Worm (Caenorhabditis elegans) whole organism, young adult: ENCODE measurements around the gene C28G1.10.

Experiments
- B0261.1 ChIP-seq: sonication (generic microtip); optimal IDR thresholded peaks from 2 replicates; lab custom pipeline; 2016; ENCODE audit warnings: mild to moderate bottlenecking, missing genetic modification characterization, moderate library complexity, missing compliant biosample characterization
- C17E4.6 ChIP-seq: fragments of 200-800 bp; sonication (Bioruptor generic); IDR thresholded peaks from 2 replicates; pipeline ENCODE4 v1.3.6; 2022; ENCODE audit warnings: missing genetic modification reagents, missing genetic modification characterization, missing compliant biosample characterization
- F22D6.2 ChIP-seq: sonication (generic microtip); optimal IDR thresholded peaks from 2 replicates; lab custom pipeline; 2016; ENCODE audit warnings: mild to moderate bottlenecking, missing genetic modification characterization, missing compliant biosample characterization
- F55B11.4 ChIP-seq: sonication (generic microtip); optimal IDR thresholded peaks from 2 replicates; lab custom pipeline; 2016; ENCODE audit warnings: missing compliant biosample characterization, missing genetic modification characterization, borderline replicate concordance; ENCODE audit not compliant: insufficient read depth
- K11D2.4 ChIP-seq: fragments of 200-800 bp; sonication (Bioruptor generic); IDR thresholded peaks from 2 replicates; pipeline ENCODE4 v1.3.6; 2022; ENCODE audit warnings: missing genetic modification reagents, missing genetic modification characterization, missing compliant biosample characterization
- T07F8.4 ChIP-seq: sonication (generic microtip); optimal IDR thresholded peaks from 2 replicates; lab custom pipeline; 2016; ENCODE audit warnings: mild to moderate bottlenecking, missing genetic modification characterization, moderate library complexity, missing compliant biosample characterization
- Y53F4B.3 ChIP-seq: fragments of 200-800 bp; sonication (Bioruptor generic); IDR thresholded peaks from 2 replicates; pipeline ENCODE4 v1.3.6; 2022; ENCODE audit warnings: missing genetic modification reagents, missing genetic modification characterization, missing compliant biosample characterization
- Y79H2A.3 ChIP-seq: fragments of 200-800 bp; sonication (Bioruptor generic); conservative IDR thresholded peaks from 2 replicates; pipeline ENCODE4 v1.3.6; 2022; ENCODE audit warnings: missing genetic modification reagents, missing genetic modification characterization, missing compliant biosample characterization
- ZK185.1 ChIP-seq: sonication (generic microtip); optimal IDR thresholded peaks from 2 replicates; lab custom pipeline; 2016; ENCODE audit warnings: mild to moderate bottlenecking, missing genetic modification characterization, missing compliant biosample characterization; ENCODE audit not compliant: poor library complexity, severe bottlenecking
- ama-1 ChIP-seq, 3 experiments: fragments of 150-350 bp in 1 of 3; sonication (generic microtip) in 2 of 3; optimal IDR thresholded peaks; 2 replicates each; lab custom pipeline; 2014 to 2018; ENCODE audit warnings: missing biosample characterization in 2 of 3, missing genetic modification characterization in 2 of 3, missing genetic modification reagents in 2 of 3
- atf-7 ChIP-seq: sonication (generic microtip); optimal IDR thresholded peaks from 2 replicates; lab custom pipeline; 2017; ENCODE audit warnings: mild to moderate bottlenecking, missing genetic modification characterization, missing compliant biosample characterization
- attf-3 ChIP-seq: fragments of 200-800 bp; sonication (Bioruptor generic); conservative IDR thresholded peaks from 2 replicates; pipeline ENCODE4 v1.3.6; 2022; ENCODE audit warnings: missing genetic modification reagents, missing genetic modification characterization, missing compliant biosample characterization
- attf-6 ChIP-seq: fragments of 200-800 bp; sonication (Bioruptor generic); IDR thresholded peaks from 2 replicates; pipeline ENCODE4 v1.3.6; 2022; ENCODE audit warnings: missing genetic modification reagents, missing genetic modification characterization, missing compliant biosample characterization
- ccch-3 ChIP-seq: fragments of 200-800 bp; sonication (Bioruptor generic); optimal IDR thresholded peaks from 2 replicates; lab custom pipeline; 2018; ENCODE audit warnings: mild to moderate bottlenecking, missing genetic modification characterization, missing compliant biosample characterization
- cebp-1 ChIP-seq, 2 experiments: fragments of 200-800 bp in 1 of 2; sonication (Bioruptor generic) in 1 of 2; sonication (generic microtip) in 1 of 2; IDR thresholded peaks in 1 of 2; optimal IDR thresholded peaks in 1 of 2; 2 replicates each; pipeline versions ENCODE4 v1.3.6 to Lab custom; 2017 to 2022; ENCODE audit warnings: missing compliant biosample characterization in 2 of 2, missing genetic modification characterization in 2 of 2, mild to moderate bottlenecking in 1 of 2, missing genetic modification reagents in 1 of 2, moderate library complexity in 1 of 2
- cebp-2 ChIP-seq: fragments of 200-800 bp; sonication (Bioruptor generic); IDR thresholded peaks from 2 replicates; pipeline ENCODE4 v1.3.6; 2022; ENCODE audit warnings: missing genetic modification characterization, missing compliant biosample characterization
- ceh-27 ChIP-seq: fragments of 200-800 bp; sonication (Bioruptor generic); optimal IDR thresholded peaks from 2 replicates; lab custom pipeline; 2018; ENCODE audit warnings: mild to moderate bottlenecking, missing genetic modification characterization, moderate library complexity, missing compliant biosample characterization
- ceh-40 ChIP-seq: fragments of 200-800 bp; sonication (Bioruptor generic); IDR thresholded peaks from 2 replicates; pipeline ENCODE4 v1.3.6; 2022; ENCODE audit warnings: missing genetic modification characterization, missing compliant biosample characterization
- ceh-91 ChIP-seq: fragments of 200-800 bp; sonication (Bioruptor generic); IDR thresholded peaks from 2 replicates; pipeline ENCODE4 v1.3.6; 2022; ENCODE audit warnings: missing genetic modification reagents, missing genetic modification characterization, missing compliant biosample characterization
- die-1 ChIP-seq: sonication (generic microtip); optimal IDR thresholded peaks from 2 replicates; lab custom pipeline; 2016; ENCODE audit warnings: missing genotype, mild to moderate bottlenecking, missing genetic modification characterization, missing compliant biosample characterization
- him-1 ChIP-seq: sonication (generic microtip); optimal IDR thresholded peaks from 2 replicates; lab custom pipeline; 2016; ENCODE audit warnings: missing genotype, missing genetic modification reagents, missing genetic modification characterization, missing compliant biosample characterization
- hlh-12 ChIP-seq: sonication (generic microtip); optimal IDR thresholded peaks from 2 replicates; lab custom pipeline; 2016; ENCODE audit warnings: missing genetic modification characterization, missing compliant biosample characterization
- hrde-1 ChIP-seq: sonication (generic microtip); optimal IDR thresholded peaks from 2 replicates; lab custom pipeline; 2016; ENCODE audit warnings: missing genetic modification characterization, mild to moderate bottlenecking, missing compliant biosample characterization, moderate library complexity, missing genotype, missing genetic modification reagents, borderline replicate concordance
- hsf-1 ChIP-seq: fragments of 200-800 bp; sonication (Bioruptor generic); IDR thresholded peaks from 2 replicates; pipeline ENCODE4 v1.3.6; 2022; ENCODE audit warnings: missing genetic modification reagents, missing genetic modification characterization, missing compliant biosample characterization
- let-607 ChIP-seq, 2 experiments: fragments of 200-800 bp in 1 of 2; sonication (Bioruptor generic) in 1 of 2; sonication (generic microtip) in 1 of 2; optimal IDR thresholded peaks; 2 replicates each; lab custom pipeline; 2016 to 2018; ENCODE audit warnings: mild to moderate bottlenecking in 2 of 2, missing compliant biosample characterization in 2 of 2, missing genetic modification characterization in 2 of 2, moderate library complexity in 2 of 2, missing genotype in 1 of 2
- lin-26 ChIP-seq: fragments of 200-800 bp; sonication (Bioruptor generic); IDR thresholded peaks from 2 replicates; pipeline ENCODE4 v1.3.6; 2022; ENCODE audit warnings: missing genetic modification reagents, missing genetic modification characterization, missing compliant biosample characterization
- lin-54 ChIP-seq: fragments of 200-800 bp; sonication (Bioruptor generic); optimal IDR thresholded peaks from 2 replicates; lab custom pipeline; 2018; ENCODE audit warnings: mild to moderate bottlenecking, missing genetic modification characterization, missing compliant biosample characterization
- madf-8 ChIP-seq: fragments of 200-800 bp; sonication (Bioruptor generic); conservative IDR thresholded peaks from 2 replicates; pipeline ENCODE4 v1.3.6; 2022; ENCODE audit warnings: missing genetic modification reagents, missing genetic modification characterization, missing compliant biosample characterization
- mcd-1 ChIP-seq: fragments of 200-800 bp; sonication (Bioruptor generic); IDR thresholded peaks from 2 replicates; pipeline ENCODE4 v1.3.6; 2022; ENCODE audit warnings: missing genetic modification reagents, missing genetic modification characterization, missing compliant biosample characterization
- mel-28 ChIP-seq: sonication (generic microtip); optimal IDR thresholded peaks from 2 replicates; lab custom pipeline; 2016; ENCODE audit warnings: borderline replicate concordance, mild to moderate bottlenecking, missing genetic modification characterization, missing compliant biosample characterization
- mes-4 ChIP-seq: sonication (generic microtip); optimal IDR thresholded peaks from 2 replicates; lab custom pipeline; 2016; ENCODE audit warnings: missing genotype, missing genetic modification characterization, missing compliant biosample characterization
- nhr-120 ChIP-seq: fragments of 200-800 bp; sonication (Bioruptor generic); IDR thresholded peaks from 2 replicates; pipeline ENCODE4 v1.3.6; 2022; ENCODE audit warnings: missing genetic modification characterization, missing compliant biosample characterization
- nhr-80 ChIP-seq: sonication (generic microtip); optimal IDR thresholded peaks from 2 replicates; lab custom pipeline; 2016; ENCODE audit warnings: missing genetic modification characterization, missing compliant biosample characterization
- nhr-90 ChIP-seq: sonication (generic microtip); optimal IDR thresholded peaks from 2 replicates; lab custom pipeline; 2016; ENCODE audit warnings: missing genotype, mild to moderate bottlenecking, missing genetic modification characterization, missing compliant biosample characterization
- pbrm-1 ChIP-seq: fragments of 200-800 bp; sonication (Bioruptor generic); IDR thresholded peaks from 2 replicates; pipeline ENCODE4 v1.3.6; 2022; ENCODE audit warnings: missing genetic modification reagents, missing genetic modification characterization, missing compliant biosample characterization
- rpc-1 ChIP-seq, 2 experiments: fragments of 150-350 bp in 1 of 2; sonication (generic microtip) in 1 of 2; optimal IDR thresholded peaks; 2 replicates each; lab custom pipeline; 2014 to 2018; ENCODE audit warnings: missing biosample characterization in 1 of 2, missing genetic modification characterization in 1 of 2, missing genetic modification reagents in 1 of 2, missing genotype in 1 of 2
- snpc-4 ChIP-seq, 5 experiments: fragments of 150-350 bp in 1 of 5; sonication (generic microtip) in 4 of 5; optimal IDR thresholded peaks; 2 replicates each; lab custom pipeline; 2014 to 2018; ENCODE audit warnings: missing genetic modification characterization in 5 of 5, missing biosample characterization in 3 of 5, antibody characterized with exemption in 2 of 5, mild to moderate bottlenecking in 2 of 5, missing compliant biosample characterization in 2 of 5, missing genotype in 2 of 5, moderate library complexity in 2 of 5, missing genetic modification reagents in 1 of 5
- somi-1 ChIP-seq: fragments of 200-800 bp; sonication (Bioruptor generic); optimal IDR thresholded peaks from 2 replicates; lab custom pipeline; 2018; ENCODE audit warnings: mild to moderate bottlenecking, missing genetic modification characterization, missing compliant biosample characterization
- sptf-2 ChIP-seq: fragments of 200-800 bp; sonication (Bioruptor generic); optimal IDR thresholded peaks from 2 replicates; lab custom pipeline; 2018; ENCODE audit warnings: mild to moderate bottlenecking, missing genetic modification characterization, missing compliant biosample characterization
- tlf-1 ChIP-seq: fragments of 200-800 bp; sonication (Bioruptor generic); optimal IDR thresholded peaks from 2 replicates; lab custom pipeline; 2018; ENCODE audit warnings: mild to moderate bottlenecking, missing genetic modification characterization, missing compliant biosample characterization
- zim-3 ChIP-seq: sonication (generic microtip); optimal IDR thresholded peaks from 2 replicates; lab custom pipeline; 2017; ENCODE audit warnings: mild to moderate bottlenecking, missing genetic modification characterization, moderate library complexity, missing compliant biosample characterization
- ztf-18 ChIP-seq: sonication (generic microtip); optimal IDR thresholded peaks from 2 replicates; lab custom pipeline; 2016; ENCODE audit warnings: missing genotype, mild to moderate bottlenecking, missing genetic modification characterization, missing compliant biosample characterization
- ztf-22 ChIP-seq: fragments of 200-800 bp; sonication (Bioruptor generic); optimal IDR thresholded peaks from 2 replicates; lab custom pipeline; 2018; ENCODE audit warnings: mild to moderate bottlenecking, missing genetic modification characterization, moderate library complexity, missing compliant biosample characterization

The C28G1.10 gene

DNA sequence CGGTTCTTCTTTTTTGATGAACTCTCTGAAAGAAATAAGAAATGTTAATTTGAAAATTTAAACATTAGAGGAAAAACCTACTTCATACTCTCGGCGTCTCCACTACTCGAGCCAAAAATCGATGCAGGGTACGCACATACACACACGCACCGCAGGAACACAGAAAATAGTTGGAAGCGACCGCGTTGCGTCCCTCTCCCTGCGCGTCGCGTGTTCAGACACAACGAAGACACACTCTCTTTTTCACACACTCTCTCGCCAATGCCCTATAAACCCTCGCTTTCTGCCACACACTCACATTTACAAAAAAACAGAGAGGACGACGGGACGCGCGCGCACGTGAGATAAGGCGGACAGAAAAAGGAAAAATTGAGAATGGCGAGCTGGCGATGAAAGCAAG is 36.0 kb upstream of the C28G1.10 start, which contains the start of gene R04E5.9 (continued):
- no peak for TF ChIP-seq madf-8
- peak; percentile 44 for TF ChIP-seq somi-1 (GFP tag; lab: Kevin White, UChicago)
- no peak for TF ChIP-seq C17E4.6 (GFP tag; lab: Robert Waterston, UW)
- TF ChIP-seq atf-7 (tag; lab: Kevin White, UChicago) = peak; percentile 64
- no peak for TF ChIP-seq F55B11.4
- TF ChIP-seq B0261.1 (tag; lab: Kevin White, UChicago) = peak; percentile 22
- TF ChIP-seq die-1 (tag; lab: Kevin White, UChicago) = peak; percentile 11
- TF ChIP-seq ccch-3 (GFP tag; lab: Kevin White, UChicago) = no peak
- TF ChIP-seq Y79H2A.3 = no peak
- TF ChIP-seq ztf-18 (tag; lab: Kevin White, UChicago) = peak; percentile 62
- peak; percentile 17 for TF ChIP-seq mel-28 (tag; lab: Kevin White, UChicago)
- TF ChIP-seq hrde-1 = no peak
- TF ChIP-seq zim-3 (tag; lab: Kevin White, UChicago) = no peak
- TF ChIP-seq F22D6.2 = peak; percentile 35
- no peak for TF ChIP-seq attf-3
- TF ChIP-seq nhr-120 = no peak
- TF ChIP-seq rpc-1 (optimal IDR thresholded peaks at IDR 0.05; lab: Kevin White, UChicago) = no peak
- no peak for TF ChIP-seq rpc-1 (tag; optimal IDR thresholded peaks at IDR 0.05; lab: Kevin White, UChicago)
- TF ChIP-seq ZK185.1 (tag; lab: Kevin White, UChicago) = no peak
- no peak for TF ChIP-seq hlh-12 (tag; lab: Kevin White, UChicago)
- peak; percentile 1 for TF ChIP-seq sptf-2 (GFP tag; lab: Kevin White, UChicago)
- no peak for TF ChIP-seq mes-4 (tag; lab: Kevin White, UChicago)
- no peak for TF ChIP-seq attf-6 (GFP tag; lab: Robert Waterston, UW)
- TF ChIP-seq tlf-1 = peak; percentile 34
- peak; percentile 82 for TF ChIP-seq ztf-22 (GFP tag; lab: Kevin White, UChicago)
- TF ChIP-seq hsf-1 = no peak
- TF ChIP-seq K11D2.4 (GFP tag; lab: Robert Waterston, UW) = peak; percentile 69; the same call in 1 of the 2 replicates
- no peak for TF ChIP-seq him-1 (tag; lab: Kevin White, UChicago)
- TF ChIP-seq ceh-91 (GFP tag; lab: Robert Waterston, UW) = no peak
- no peak for TF ChIP-seq ama-1 (optimal IDR thresholded peaks at IDR 0.05; lab: Kevin White, UChicago)
- TF ChIP-seq ama-1 (GFP tag; optimal IDR thresholded peaks at IDR 0.05; lab: Kevin White, UChicago) = peak in 1 of 2 experiments; percentile 0

DNA sequence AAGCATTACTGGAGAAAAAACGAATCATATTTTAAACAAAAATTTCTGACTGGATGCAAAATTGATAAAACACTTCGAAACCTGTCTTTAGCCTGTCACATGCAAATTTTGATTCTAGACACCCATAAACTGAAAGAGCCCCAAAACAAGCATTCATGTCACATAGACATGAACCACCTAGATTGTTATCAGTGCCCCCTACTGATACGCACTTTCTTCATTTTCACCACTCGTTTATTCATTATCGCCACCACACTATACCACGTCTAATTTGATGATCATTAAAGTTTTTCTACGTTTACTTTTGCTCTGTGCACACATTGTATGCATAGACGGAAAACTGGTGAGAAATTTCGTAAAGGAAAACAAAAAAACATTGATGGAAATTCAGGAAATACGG is 35.0 kb upstream of the C28G1.10 start, which contains the start of gene cnnm-2:
cnnm-2 (plus strand) TSS at position 190 of the 400 bp plus-strand sequence.
- TF ChIP-seq nhr-80 (peak; percentile 84), let-607 (tag; optimal IDR thresholded peaks at IDR 0.05; lab: Kevin White, UChicago) (peak in 1 of 2 experiments; percentile 17), tlf-1 (no peak), cebp-1 (GFP tag; IDR thresholded peaks at IDR 0.05; lab: Robert Waterston, UW) (no peak), cebp-1 (tag; optimal IDR thresholded peaks at IDR 0.05; lab: Kevin White, UChicago) (peak; percentile 16)

DNA sequence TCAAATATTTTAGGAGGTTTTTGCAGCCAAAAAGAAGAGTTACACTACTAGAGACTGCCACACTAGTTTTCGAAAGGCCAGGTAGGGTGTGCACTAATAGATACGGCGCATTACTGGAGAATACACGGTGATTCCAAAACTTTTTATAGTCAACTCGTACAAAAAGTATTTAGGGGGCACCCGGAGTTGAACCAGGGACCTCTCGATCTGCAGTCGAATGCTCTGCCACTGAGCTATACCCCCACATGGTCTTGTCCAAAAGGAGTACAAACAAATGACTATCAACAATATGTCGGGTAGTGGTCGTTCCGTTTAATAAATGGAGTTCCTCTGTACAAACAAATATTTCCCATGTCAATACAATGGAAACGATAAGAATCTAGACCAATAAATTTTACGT is 29.0 kb upstream of the C28G1.10 start:
- peak; percentile 32 for TF ChIP-seq die-1 (tag; lab: Kevin White, UChicago)
- peak; percentile 36 for TF ChIP-seq nhr-80
- TF ChIP-seq Y79H2A.3 = no peak
- TF ChIP-seq lin-26 (GFP tag; lab: Robert Waterston, UW) = peak; percentile 84
- TF ChIP-seq lin-54 (GFP tag; lab: Kevin White, UChicago) = peak; percentile 1
- TF ChIP-seq let-607 (tag; optimal IDR thresholded peaks at IDR 0.05; lab: Kevin White, UChicago) = peak in 1 of 2 experiments; percentile 10
- peak; percentile 32; the same call in 1 of the 2 replicates for TF ChIP-seq pbrm-1 (GFP tag; lab: Robert Waterston, UW)
- TF ChIP-seq nhr-90 (tag; lab: Kevin White, UChicago) = peak; percentile 22
- no peak for TF ChIP-seq mcd-1
- TF ChIP-seq T07F8.4 (tag; lab: Kevin White, UChicago) = peak; percentile 4
- peak; percentile 42 for TF ChIP-seq ZK185.1 (tag; lab: Kevin White, UChicago)
- no peak for TF ChIP-seq ztf-22 (GFP tag; lab: Kevin White, UChicago)
- 0 out of 2 replicates have a peak, but pooled peaks have one; percentile 51 for TF ChIP-seq ceh-40 (GFP tag; lab: Robert Waterston, UW)
- TF ChIP-seq Y53F4B.3 (GFP tag; lab: Robert Waterston, UW) = no peak
- peak; percentile 27 for TF ChIP-seq snpc-4 (GFP tag; optimal IDR thresholded peaks at IDR 0.05; lab: Kevin White, UChicago)
- no peak for TF ChIP-seq snpc-4 (tag; optimal IDR thresholded peaks at IDR 0.05; lab: Kevin White, UChicago)
- TF ChIP-seq cebp-2 = 0 out of 2 replicates have a peak, but pooled peaks have one; percentile 50
- no peak for TF ChIP-seq ceh-27 (GFP tag; lab: Kevin White, UChicago)
